Worm (Caenorhabditis elegans) whole organism, late embryonic: ENCODE measurements around the gene ifta-1.

Experiments used
- C38D4.7 ChIP-seq: fragments of 200-800 bp; sonication (Bioruptor generic); optimal IDR thresholded peaks from 2 replicates; lab custom pipeline; 2018; ENCODE audit warnings: mild to moderate bottlenecking, missing genetic modification characterization, moderate library complexity, missing compliant biosample characterization
- F13H6.1 ChIP-seq: sonication (generic microtip); optimal IDR thresholded peaks from 2 replicates; lab custom pipeline; 2016; ENCODE audit warnings: missing genetic modification characterization, missing compliant biosample characterization
- K02D7.2 ChIP-seq: sonication (generic microtip); optimal IDR thresholded peaks from 2 replicates; lab custom pipeline; 2017; ENCODE audit warnings: mild to moderate bottlenecking, missing genetic modification characterization, missing compliant biosample characterization
- T23F11.4 ChIP-seq: fragments of 200-800 bp; sonication (Bioruptor generic); optimal IDR thresholded peaks from 2 replicates; lab custom pipeline; 2018; ENCODE audit warnings: mild to moderate bottlenecking, missing genetic modification characterization, missing compliant biosample characterization
- Y22D7AL.16 ChIP-seq: sonication (generic microtip); optimal IDR thresholded peaks from 2 replicates; lab custom pipeline; 2016; ENCODE audit warnings: missing genetic modification characterization, missing compliant biosample characterization
- ceh-14 ChIP-seq: sonication (generic microtip); optimal IDR thresholded peaks from 2 replicates; lab custom pipeline; 2016; ENCODE audit warnings: missing genotype, missing genetic modification characterization, missing compliant biosample characterization
- ceh-22 ChIP-seq: sonication (generic microtip); optimal IDR thresholded peaks from 2 replicates; lab custom pipeline; 2017; ENCODE audit warnings: missing biosample characterization, missing genetic modification characterization
- ceh-24 ChIP-seq: sonication (generic microtip); optimal IDR thresholded peaks from 2 replicates; lab custom pipeline; 2016; ENCODE audit warnings: mild to moderate bottlenecking, missing genetic modification characterization, missing compliant biosample characterization
- ceh-31 ChIP-seq: sonication (generic microtip); optimal IDR thresholded peaks from 2 replicates; lab custom pipeline; 2016; ENCODE audit warnings: missing genetic modification characterization, missing compliant biosample characterization
- ceh-34 ChIP-seq: sonication (generic microtip); optimal IDR thresholded peaks from 2 replicates; lab custom pipeline; 2016; ENCODE audit warnings: mild to moderate bottlenecking, missing genetic modification characterization, missing compliant biosample characterization
- ceh-45 ChIP-seq: fragments of 200-800 bp; sonication (Bioruptor generic); IDR thresholded peaks from 2 replicates; pipeline ENCODE4 v1.3.6; 2022; ENCODE audit warnings: missing genetic modification reagents, missing genetic modification characterization, missing compliant biosample characterization
- ceh-6 ChIP-seq: fragments of 200-800 bp; sonication (Bioruptor generic); optimal IDR thresholded peaks from 2 replicates; lab custom pipeline; 2018; ENCODE audit warnings: mild to moderate bottlenecking, missing genetic modification characterization, missing compliant biosample characterization
- ceh-9 ChIP-seq: sonication (generic microtip); optimal IDR thresholded peaks from 2 replicates; lab custom pipeline; 2016; ENCODE audit warnings: mild to moderate bottlenecking, missing genetic modification characterization, inconsistent platforms, missing compliant biosample characterization
- che-1 ChIP-seq: sonication (generic microtip); optimal IDR thresholded peaks from 2 replicates; lab custom pipeline; 2016; ENCODE audit warnings: mild to moderate bottlenecking, missing genetic modification characterization, missing compliant biosample characterization
- elt-2 ChIP-seq: sonication (generic microtip); optimal IDR thresholded peaks from 2 replicates; lab custom pipeline; 2016; ENCODE audit warnings: missing genetic modification reagents, missing genetic modification characterization, missing compliant biosample characterization
- elt-4 ChIP-seq: sonication (generic microtip); optimal IDR thresholded peaks from 2 replicates; lab custom pipeline; 2016; ENCODE audit warnings: missing genetic modification characterization, missing compliant biosample characterization
- fkh-10 ChIP-seq: fragments of 150-350 bp; optimal IDR thresholded peaks from 2 replicates; lab custom pipeline; 2014; ENCODE audit warnings: missing biosample characterization, missing genetic modification reagents, missing genetic modification characterization
- gmeb-2 ChIP-seq: sonication (generic microtip); optimal IDR thresholded peaks from 2 replicates; lab custom pipeline; 2016; ENCODE audit warnings: missing genetic modification characterization, inconsistent platforms, missing compliant biosample characterization
- hlh-13 ChIP-seq: fragments of 200-800 bp; sonication (Bioruptor generic); optimal IDR thresholded peaks from 2 replicates; lab custom pipeline; 2018; ENCODE audit warnings: mild to moderate bottlenecking, missing genetic modification characterization, missing compliant biosample characterization
- hlh-15 ChIP-seq: sonication (generic microtip); optimal IDR thresholded peaks from 2 replicates; lab custom pipeline; 2016; ENCODE audit warnings: missing genetic modification characterization, missing compliant biosample characterization
- hlh-30 ChIP-seq: sonication (generic microtip); optimal IDR thresholded peaks from 2 replicates; lab custom pipeline; 2017; ENCODE audit warnings: antibody characterized with exemption, missing genetic modification characterization, missing compliant biosample characterization; ENCODE audit not compliant: insufficient read depth
- hlh-8 ChIP-seq: sonication (generic microtip); optimal IDR thresholded peaks from 2 replicates; lab custom pipeline; 2016; ENCODE audit warnings: missing genotype, missing genetic modification characterization, missing compliant biosample characterization
- lin-11 ChIP-seq: fragments of 200-800 bp; sonication (Bioruptor generic); optimal IDR thresholded peaks from 2 replicates; lab custom pipeline; 2018; ENCODE audit warnings: mild to moderate bottlenecking, missing genetic modification characterization, missing compliant biosample characterization
- madf-2 ChIP-seq: sonication (generic microtip); optimal IDR thresholded peaks from 2 replicates; lab custom pipeline; 2017; ENCODE audit warnings: missing genetic modification characterization, missing compliant biosample characterization
- mec-3 ChIP-seq: sonication (generic microtip); optimal IDR thresholded peaks from 2 replicates; lab custom pipeline; 2016; ENCODE audit warnings: borderline replicate concordance, missing genetic modification characterization, missing compliant biosample characterization
- nhr-11 ChIP-seq: fragments of 150-350 bp; optimal IDR thresholded peaks from 2 replicates; lab custom pipeline; 2014; ENCODE audit warnings: missing biosample characterization, missing genetic modification characterization
- nhr-232 ChIP-seq: sonication (generic microtip); optimal IDR thresholded peaks from 2 replicates; lab custom pipeline; 2016; ENCODE audit warnings: missing genetic modification characterization, missing compliant biosample characterization
- npax-4 ChIP-seq: sonication (generic microtip); optimal IDR thresholded peaks from 2 replicates; lab custom pipeline; 2016; ENCODE audit warnings: missing genetic modification characterization, missing compliant biosample characterization
- odd-2 ChIP-seq: sonication (generic microtip); optimal IDR thresholded peaks from 2 replicates; lab custom pipeline; 2017; ENCODE audit warnings: antibody characterized with exemption, mild to moderate bottlenecking, missing genetic modification characterization, missing compliant biosample characterization
- pag-3 ChIP-seq: sonication (generic microtip); optimal IDR thresholded peaks from 2 replicates; lab custom pipeline; 2016; ENCODE audit warnings: missing compliant biosample characterization, missing genetic modification characterization, borderline replicate concordance
- pat-9 ChIP-seq: fragments of 200-800 bp; sonication (Bioruptor generic); optimal IDR thresholded peaks from 2 replicates; lab custom pipeline; 2018; ENCODE audit warnings: mild to moderate bottlenecking, missing genetic modification characterization, moderate library complexity, missing compliant biosample characterization
- pha-4 ChIP-seq: fragments of 150-350 bp; optimal IDR thresholded peaks from 2 replicates; lab custom pipeline; 2018; ENCODE audit warnings: missing biosample characterization, missing genetic modification reagents, missing genetic modification characterization
- pqm-1 ChIP-seq: sonication (generic microtip); optimal IDR thresholded peaks from 2 replicates; lab custom pipeline; 2016; ENCODE audit warnings: missing genetic modification characterization, missing compliant biosample characterization
- pros-1 ChIP-seq: fragments of 150-350 bp; optimal IDR thresholded peaks from 2 replicates; lab custom pipeline; 2014; ENCODE audit warnings: missing biosample characterization, missing genetic modification reagents, missing genetic modification characterization
- ref-2 ChIP-seq: sonication (generic microtip); optimal IDR thresholded peaks from 2 replicates; lab custom pipeline; 2016; ENCODE audit warnings: missing genetic modification characterization, missing compliant biosample characterization
- sox-2 ChIP-seq: fragments of 200-800 bp; sonication (Bioruptor generic); IDR thresholded peaks from 2 replicates; pipeline ENCODE4 v1.3.6; 2022; ENCODE audit warnings: missing genetic modification reagents, missing genetic modification characterization, missing compliant biosample characterization
- sox-4 ChIP-seq: sonication (generic microtip); optimal IDR thresholded peaks from 2 replicates; lab custom pipeline; 2017; ENCODE audit warnings: mild to moderate bottlenecking, missing genetic modification characterization, inconsistent platforms, missing compliant biosample characterization
- syd-9 ChIP-seq: sonication (generic microtip); optimal IDR thresholded peaks from 2 replicates; lab custom pipeline; 2016; ENCODE audit warnings: mild to moderate bottlenecking, missing genetic modification characterization, moderate library complexity, missing compliant biosample characterization
- tbx-2 ChIP-seq: sonication (generic microtip); optimal IDR thresholded peaks from 2 replicates; lab custom pipeline; 2016; ENCODE audit warnings: missing genetic modification characterization, missing compliant biosample characterization
- unc-42 ChIP-seq: sonication (generic microtip); optimal IDR thresholded peaks from 2 replicates; lab custom pipeline; 2016; ENCODE audit warnings: missing genotype, missing genetic modification characterization, missing compliant biosample characterization
- unc-86 ChIP-seq: sonication (generic microtip); optimal IDR thresholded peaks from 2 replicates; lab custom pipeline; 2016; ENCODE audit warnings: missing genetic modification characterization, missing compliant biosample characterization
- zip-5 ChIP-seq: sonication (generic microtip); optimal IDR thresholded peaks from 2 replicates; lab custom pipeline; 2016; ENCODE audit warnings: missing genetic modification characterization, missing compliant biosample characterization

The ifta-1 gene

ce11 chrX:5591830-5592229 is 39.3 kb upstream of the ifta-1 start (continued):
- TF ChIP-seq lin-11 (tag; lab: Kevin White, UChicago) (no peak), ceh-14 (tag; lab: Kevin White, UChicago) (peak; percentile 22), syd-9 (tag; lab: Kevin White, UChicago) (peak; percentile 53), T23F11.4 (GFP tag; lab: Kevin White, UChicago) (no peak), ceh-31 (tag; lab: Kevin White, UChicago) (peak; percentile 68), sox-4 (tag; lab: Kevin White, UChicago) (no peak), ceh-22 (no peak), pqm-1 (tag; lab: Kevin White, UChicago) (no peak), npax-4 (tag; lab: Kevin White, UChicago) (no peak), mec-3 (tag; lab: Kevin White, UChicago) (no peak), ref-2 (tag; lab: Kevin White, UChicago) (peak; percentile 85), ceh-45 (no peak), unc-42 (tag; lab: Kevin White, UChicago) (peak; percentile 48), pha-4 (tag; lab: Kevin White, UChicago) (no peak), hlh-13 (GFP tag; lab: Kevin White, UChicago) (no peak), odd-2 (no peak), ceh-6 (GFP tag; lab: Kevin White, UChicago) (no peak), sox-2 (GFP tag; lab: Robert Waterston, UW) (no peak), fkh-10 (no peak), elt-4 (tag; lab: Kevin White, UChicago) (no peak), F13H6.1 (tag; lab: Kevin White, UChicago) (no peak), hlh-15 (tag; lab: Kevin White, UChicago) (no peak), nhr-232 (tag; lab: Kevin White, UChicago) (no peak), gmeb-2 (tag; lab: Kevin White, UChicago) (no peak), K02D7.2 (tag; lab: Kevin White, UChicago) (no peak), nhr-11 (no peak), unc-86 (no peak), ceh-34 (tag; lab: Kevin White, UChicago) (peak; percentile 64), zip-5 (tag; lab: Kevin White, UChicago) (no peak), ceh-9 (tag; lab: Kevin White, UChicago) (no peak), madf-2 (no peak), pros-1 (tag; lab: Kevin White, UChicago) (no peak)

- TF ChIP-seq elt-2 (tag; lab: Kevin White, UChicago) (no peak), unc-42 (tag; lab: Kevin White, UChicago) (peak; percentile 52)
Measured at ce11 chrX:5579714-5580265, 27.2 kb upstream of the ifta-1 start.

- TF ChIP-seq pqm-1 (tag; lab: Kevin White, UChicago): no peak
- no peak for TF ChIP-seq Y22D7AL.16 (tag; lab: Kevin White, UChicago)
- TF ChIP-seq madf-2: no peak
- TF ChIP-seq gmeb-2 (tag; lab: Kevin White, UChicago): no peak
- no peak for TF ChIP-seq ceh-6 (GFP tag; lab: Kevin White, UChicago)
- no peak for TF ChIP-seq ceh-24
- no peak for TF ChIP-seq ceh-34 (tag; lab: Kevin White, UChicago)
- no peak for TF ChIP-seq C38D4.7 (GFP tag; lab: Kevin White, UChicago)
- no peak for TF ChIP-seq nhr-11
- TF ChIP-seq lin-11 (tag; lab: Kevin White, UChicago): no peak
- TF ChIP-seq che-1 (tag; lab: Kevin White, UChicago): no peak
- TF ChIP-seq tbx-2 (tag; lab: Kevin White, UChicago): no peak
- no peak for TF ChIP-seq pat-9 (tag; lab: Kevin White, UChicago)
- no peak for TF ChIP-seq odd-2
- no peak for TF ChIP-seq unc-86
- no peak for TF ChIP-seq pros-1 (tag; lab: Kevin White, UChicago)
- no peak for TF ChIP-seq hlh-30 (tag; lab: Kevin White, UChicago)
- TF ChIP-seq hlh-13 (GFP tag; lab: Kevin White, UChicago): no peak
- TF ChIP-seq pag-3: no peak
- TF ChIP-seq hlh-8 (tag; lab: Kevin White, UChicago): no peak
Measured at ce11 chrX:5572638-5573037, 20.1 kb upstream of the ifta-1 start.
